Worm (Caenorhabditis elegans) whole organism, young adult: ENCODE results near the gene nlr-1.
A peak's percentile ranks its signal among the peaks of the same experiment; 100 is the strongest.

Experiments used
- attf-6 ChIP-seq: fragments of 200-800 bp; sonication (Bioruptor generic); IDR thresholded peaks from 2 replicates; pipeline ENCODE4 v1.3.6; 2022; ENCODE audit warnings: missing genetic modification reagents, missing genetic modification characterization, missing compliant biosample characterization
- hlh-26 ChIP-seq: fragments of 200-800 bp; sonication (Bioruptor generic); conservative IDR thresholded peaks from 2 replicates; pipeline ENCODE4 v1.3.6; 2022; ENCODE audit warnings: missing genetic modification reagents, missing genetic modification characterization, missing compliant biosample characterization
- rpc-1 ChIP-seq, 2 experiments: fragments of 150-350 bp in 1 of 2; sonication (generic microtip) in 1 of 2; optimal IDR thresholded peaks; 2 replicates each; lab custom pipeline; 2014 to 2018; ENCODE audit warnings: missing biosample characterization in 1 of 2, missing genetic modification characterization in 1 of 2, missing genetic modification reagents in 1 of 2, missing genotype in 1 of 2
- snpc-4 ChIP-seq, 5 experiments: fragments of 150-350 bp in 1 of 5; sonication (generic microtip) in 4 of 5; optimal IDR thresholded peaks; 2 replicates each; lab custom pipeline; 2014 to 2018; ENCODE audit warnings: missing genetic modification characterization in 5 of 5, missing biosample characterization in 3 of 5, antibody characterized with exemption in 2 of 5, mild to moderate bottlenecking in 2 of 5, missing compliant biosample characterization in 2 of 5, missing genotype in 2 of 5, moderate library complexity in 2 of 5, missing genetic modification reagents in 1 of 5
- unc-130 ChIP-seq: sonication (generic microtip); optimal IDR thresholded peaks from 2 replicates; lab custom pipeline; 2016; ENCODE audit warnings: missing genetic modification reagents, missing genetic modification characterization, missing compliant biosample characterization
- zim-3 ChIP-seq: sonication (generic microtip); optimal IDR thresholded peaks from 2 replicates; lab custom pipeline; 2017; ENCODE audit warnings: mild to moderate bottlenecking, missing genetic modification characterization, moderate library complexity, missing compliant biosample characterization

DNA sequence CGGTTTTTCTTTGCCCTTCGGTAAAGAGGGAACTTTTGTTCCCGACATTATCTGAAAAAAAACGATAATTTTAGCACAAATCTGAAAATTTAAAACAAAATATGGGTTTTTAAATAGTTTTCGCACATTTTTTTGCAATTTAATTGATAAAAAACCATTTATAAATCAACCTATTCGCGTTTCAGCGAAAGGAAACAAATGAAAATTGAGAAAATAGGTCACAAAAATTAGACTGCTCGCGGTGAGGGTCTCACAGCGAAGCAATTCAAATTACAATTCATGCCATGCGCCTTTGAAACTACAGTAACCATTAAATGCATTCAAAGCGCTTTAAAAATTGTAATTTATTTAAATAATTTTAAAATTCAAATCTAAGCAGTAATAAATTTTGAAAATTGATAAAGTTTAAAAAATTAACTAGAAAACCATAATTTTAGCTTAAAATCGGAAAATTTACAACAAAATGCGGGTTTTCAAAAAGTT, 23.9 kb downstream of the nlr-1 start, which contains the start of gene B0001.7:
- TF ChIP-seq zim-3 (no peak), attf-6 (GFP tag; lab: Robert Waterston, UW) (no peak), hlh-26 (GFP tag; lab: Robert Waterston, UW) (no peak), snpc-4 (GFP tag; optimal IDR thresholded peaks at IDR 0.05; lab: Kevin White, UChicago) (no peak), snpc-4 (tag; optimal IDR thresholded peaks at IDR 0.05; lab: Kevin White, UChicago) (peak in 1 of 4 experiments; percentile 36), unc-130 (GFP tag; lab: Kevin White, UChicago) (no peak), rpc-1 (optimal IDR thresholded peaks at IDR 0.05; lab: Kevin White, UChicago) (no peak), rpc-1 (tag; optimal IDR thresholded peaks at IDR 0.05; lab: Kevin White, UChicago) (no peak)
